Fruit fly (Drosophila melanogaster): ENCODE data around the gene eIF4E3.
"Not testable (repeated sequence)": the region's sequence is repeated elsewhere in the genome, so short reads cannot be mapped to it uniquely, and the experiment has no call there.

Gene eIF4E3

DNA sequence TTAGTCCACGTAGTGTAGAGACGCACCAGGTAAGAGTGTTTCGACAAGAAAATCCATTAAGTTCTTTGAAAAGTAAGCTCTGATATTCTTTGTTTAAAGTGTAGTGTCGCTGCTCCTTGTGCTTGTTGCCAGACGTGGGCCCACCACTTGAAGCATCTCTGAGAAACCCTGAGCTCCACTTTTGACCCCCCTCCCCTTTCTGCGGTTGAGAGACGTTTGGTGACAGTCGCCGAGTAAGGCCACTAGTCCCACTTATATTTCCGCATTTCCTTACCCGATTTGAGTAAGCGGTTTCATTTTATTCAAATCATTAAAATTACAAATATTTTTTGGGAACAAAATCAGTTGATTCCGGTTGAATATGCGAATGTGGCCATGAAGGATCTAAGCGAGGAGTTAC is 17.4 kb upstream of the eIF4E3 start, which contains the start of gene CG8006:
TSS of gene CG8006 (plus strand) at position 301 of the 400 bp plus-strand sequence.
- TF ChIP-seq toe (GFP tag; optimal IDR thresholded peaks at IDR 0.05) (no peak), Clk (GFP tag; optimal IDR thresholded peaks at IDR 0.05) (no peak), Hr96 (GFP tag; optimal IDR thresholded peaks at IDR 0.05) (no peak), Crg-1 (GFP tag; optimal IDR thresholded peaks at IDR 0.05) (no peak), ovo (GFP tag; optimal IDR thresholded peaks at IDR 0.05) (no peak), CG1620 (GFP tag; optimal IDR thresholded peaks at IDR 0.05) (no peak)

DNA sequence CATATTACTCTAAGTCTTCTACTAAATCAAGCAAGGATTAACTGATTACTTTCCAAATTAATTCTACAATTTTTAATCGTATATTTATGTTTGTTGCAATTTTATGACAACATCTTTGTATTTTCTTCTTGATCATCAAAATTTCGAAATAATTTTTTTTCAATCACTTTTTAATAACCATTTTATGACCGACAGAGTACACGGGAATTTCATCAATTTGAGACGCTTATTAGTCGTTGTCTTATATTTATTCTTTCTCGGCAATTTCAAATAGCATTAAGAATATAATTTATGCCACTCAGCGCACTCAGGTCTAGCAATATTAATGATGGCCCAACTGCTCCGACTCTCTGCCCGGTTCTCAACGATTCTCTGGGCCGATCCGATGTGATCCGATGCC is 14.0 kb upstream of the eIF4E3 start, which contains the start of gene CG8012:
TSS of gene CG8012 (plus strand) at position 301 of the 400 bp plus-strand sequence.
- TF ChIP-seq CG5204 (GFP tag; optimal IDR thresholded peaks at IDR 0.05) (no peak), CG7045 (GFP tag; optimal IDR thresholded peaks at IDR 0.05) (no peak), CG12768 (GFP tag; optimal IDR thresholded peaks at IDR 0.05) (no peak), bab1 (GFP tag; optimal IDR thresholded peaks at IDR 0.05) (no peak), Clk (GFP tag; optimal IDR thresholded peaks at IDR 0.05) (no peak), Hr96 (GFP tag; optimal IDR thresholded peaks at IDR 0.05) (no peak), CG11617 (GFP tag; optimal IDR thresholded peaks at IDR 0.05) (no peak), CG14711 (tag; optimal IDR thresholded peaks at IDR 0.05) (no peak), ovo (GFP tag; optimal IDR thresholded peaks at IDR 0.05) (no peak), cic (GFP tag; optimal IDR thresholded peaks at IDR 0.05) (no peak)

- TF ChIP-seq CG12768 (GFP tag; optimal IDR thresholded peaks at IDR 0.05) (no peak), CG1620 (GFP tag; optimal IDR thresholded peaks at IDR 0.05) (no peak), pad (GFP tag; optimal IDR thresholded peaks at IDR 0.05) (no peak), Clk (GFP tag; optimal IDR thresholded peaks at IDR 0.05) (no peak), ovo (GFP tag; optimal IDR thresholded peaks at IDR 0.05) (no peak), toe (GFP tag; optimal IDR thresholded peaks at IDR 0.05) (no peak), CG11617 (GFP tag; optimal IDR thresholded peaks at IDR 0.05) (no peak), cnc (optimal IDR thresholded peaks at IDR 0.05) (no peak), CG14711 (tag; optimal IDR thresholded peaks at IDR 0.05) (no peak), Hr96 (GFP tag; optimal IDR thresholded peaks at IDR 0.05) (no peak), cic (GFP tag; optimal IDR thresholded peaks at IDR 0.05) (no peak), CG7101 (tag; optimal IDR thresholded peaks at IDR 0.05) (no peak), bab1 (GFP tag; optimal IDR thresholded peaks at IDR 0.05) (no peak), CG7045 (GFP tag; optimal IDR thresholded peaks at IDR 0.05) (no peak), CG5204 (GFP tag; optimal IDR thresholded peaks at IDR 0.05) (no peak), tj (GFP tag; optimal IDR thresholded peaks at IDR 0.05) (no peak), Mnt (GFP tag; optimal IDR thresholded peaks at IDR 0.05) (no peak), CG33017 (tag; optimal IDR thresholded peaks at IDR 0.05) (no peak)
These were observed 10.1 kb upstream of the eIF4E3 start, which contains the start of gene CG13674 for dm6 chr3L:8218883-8219282. TSS of gene CG13674 (minus strand) at chr3L:8218983.

dm6 chr3L:8219687-8220086 is 9.3 kb upstream of the eIF4E3 start:
- TF ChIP-seq CG33017 (tag; optimal IDR thresholded peaks at IDR 0.05) = no peak
- TF ChIP-seq toe (GFP tag; optimal IDR thresholded peaks at IDR 0.05) = no peak
- no peak for TF ChIP-seq CG5204 (GFP tag; optimal IDR thresholded peaks at IDR 0.05)
- TF ChIP-seq kay (GFP tag; ENCODE audit: borderline replicate concordance) = no peak
- no peak for TF ChIP-seq Crg-1 (GFP tag; optimal IDR thresholded peaks at IDR 0.05)
- no peak for TF ChIP-seq CG11617 (GFP tag; optimal IDR thresholded peaks at IDR 0.05)
- TF ChIP-seq CG12768 (GFP tag; optimal IDR thresholded peaks at IDR 0.05) = no peak
- no peak for TF ChIP-seq tj (GFP tag; optimal IDR thresholded peaks at IDR 0.05)
- no peak for TF ChIP-seq cic (GFP tag; optimal IDR thresholded peaks at IDR 0.05)
- TF ChIP-seq CG7101 (tag; optimal IDR thresholded peaks at IDR 0.05) = no peak
- TF ChIP-seq CG14711 (tag; optimal IDR thresholded peaks at IDR 0.05) = no peak
- no peak for TF ChIP-seq Hr96 (GFP tag; optimal IDR thresholded peaks at IDR 0.05)
- no peak for TF ChIP-seq CG7045 (GFP tag; optimal IDR thresholded peaks at IDR 0.05)

dm6 chr3L:8221835-8222234 is 7.2 kb upstream of the eIF4E3 start, which contains the start of gene CG13678:
TSS of gene CG13678 (plus strand) at chr3L:8222141.
- TF ChIP-seq Hr96 (GFP tag; optimal IDR thresholded peaks at IDR 0.05) (no peak), CG1620 (GFP tag; optimal IDR thresholded peaks at IDR 0.05) (no peak), CG11617 (GFP tag; optimal IDR thresholded peaks at IDR 0.05) (no peak), kay (GFP tag; ENCODE audit: borderline replicate concordance) (peak; percentile 5), CG5204 (GFP tag; optimal IDR thresholded peaks at IDR 0.05) (no peak)

DNA sequence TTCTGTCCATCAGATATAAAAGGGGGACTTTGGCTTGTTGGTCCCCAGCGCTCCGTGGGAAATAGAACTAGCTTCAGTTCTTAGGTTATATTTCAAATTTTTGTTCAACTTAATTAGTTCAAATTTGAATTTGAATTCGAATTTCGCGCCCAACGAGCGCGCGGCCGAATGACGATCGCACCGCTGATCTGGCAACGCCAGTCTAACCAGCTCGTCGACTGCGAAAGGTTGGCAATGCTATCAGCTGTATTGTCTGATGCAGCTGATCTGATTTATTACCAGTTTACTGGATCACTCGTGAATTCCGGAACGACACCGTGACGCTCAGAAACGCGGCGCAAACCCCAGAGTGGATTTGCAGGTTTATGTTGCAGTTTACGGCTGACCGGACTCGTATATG is 9.3 kb downstream of the eIF4E3 start, which contains the start of gene Dscam4:
TSS of gene Dscam4 (plus strand) at position 301 of the 400 bp plus-strand sequence.
- not testable (repeated sequence) for TF ChIP-seq cic, CG11617, CG12768 (GFP tag; optimal IDR thresholded peaks at IDR 0.05)

- TF ChIP-seq CG14711 (tag; optimal IDR thresholded peaks at IDR 0.05) = no peak
- TF ChIP-seq pad (GFP tag; optimal IDR thresholded peaks at IDR 0.05) = no peak
- TF ChIP-seq CG11617 (GFP tag; optimal IDR thresholded peaks at IDR 0.05) = no peak
- no peak for TF ChIP-seq CG7101 (tag; optimal IDR thresholded peaks at IDR 0.05)
These were observed 11.5 kb downstream of the eIF4E3 start, which contains the start of gene CG7213 for dm6 chr3L:8240501-8240900. TSS of gene CG7213 (minus strand) at chr3L:8240601.

Measured in whole organism, adult.